Worm (Caenorhabditis elegans) whole organism, L4 larva: ENCODE data around the gene shl-1.
A peak's percentile ranks its signal among the peaks of the same experiment; 100 is the strongest.

Experiments
- F44E2.7 ChIP-seq: fragments of 200-800 bp; sonication (Bioruptor generic); IDR thresholded peaks from 2 replicates; pipeline ENCODE4 v2.1.2; 2022; ENCODE audit warnings: missing genetic modification characterization, missing compliant biosample characterization
- T20F7.1 ChIP-seq: fragments of 200-800 bp; sonication (Bioruptor generic); optimal IDR thresholded peaks from 2 replicates; lab custom pipeline; 2018; ENCODE audit warnings: mild to moderate bottlenecking, missing genetic modification characterization, missing compliant biosample characterization
- Y5F2A.4 ChIP-seq: fragments of 200-800 bp; sonication (Bioruptor generic); optimal IDR thresholded peaks from 2 replicates; lab custom pipeline; 2018; ENCODE audit warnings: mild to moderate bottlenecking, missing genetic modification characterization, missing compliant biosample characterization
- aly-2 ChIP-seq: sonication (generic microtip); optimal IDR thresholded peaks from 2 replicates; lab custom pipeline; 2018; ENCODE audit warnings: missing biosample characterization, missing genetic modification characterization
- ama-1 ChIP-seq: fragments of 150-350 bp; optimal IDR thresholded peaks from 2 replicates; lab custom pipeline; 2014; ENCODE audit warnings: inconsistent platforms, mixed read lengths
- ceh-20 ChIP-seq: fragments of 200-800 bp; sonication (Bioruptor generic); IDR thresholded peaks from 2 replicates; pipeline ENCODE4 v1.3.6; 2022; ENCODE audit warnings: missing genetic modification reagents, missing genetic modification characterization, missing compliant biosample characterization
- ceh-44 ChIP-seq: fragments of 200-800 bp; sonication (Bioruptor generic); IDR thresholded peaks from 2 replicates; pipeline ENCODE4 v1.3.6; 2022; ENCODE audit warnings: missing genetic modification reagents, missing genetic modification characterization, missing compliant biosample characterization
- hlh-11 ChIP-seq: fragments of 200-800 bp; sonication (Bioruptor generic); optimal IDR thresholded peaks from 2 replicates; lab custom pipeline; 2018; ENCODE audit warnings: mild to moderate bottlenecking, missing genetic modification characterization, missing compliant biosample characterization
- mdl-1 ChIP-seq, 2 experiments: fragments of 150-350 bp in 1 of 2; sonication (generic microtip) in 1 of 2; optimal IDR thresholded peaks; 2 replicates each; lab custom pipeline; 2014 to 2017; ENCODE audit warnings: missing biosample characterization in 2 of 2, missing genetic modification characterization in 2 of 2
- nhr-25 ChIP-seq: sonication (generic microtip); optimal IDR thresholded peaks from 2 replicates; lab custom pipeline; 2017; ENCODE audit warnings: missing genetic modification characterization, mild to moderate bottlenecking, missing compliant biosample characterization, antibody characterized with exemption, moderate library complexity, borderline replicate concordance; ENCODE audit not compliant: insufficient read depth
- nhr-28 ChIP-seq: fragments of 150-350 bp; optimal IDR thresholded peaks from 2 replicates; lab custom pipeline; 2014; ENCODE audit warnings: missing biosample characterization, missing genetic modification characterization
- nhr-48 ChIP-seq: sonication (generic microtip); optimal IDR thresholded peaks from 2 replicates; lab custom pipeline; 2016; ENCODE audit warnings: mild to moderate bottlenecking, missing genetic modification characterization, missing compliant biosample characterization
- php-3 ChIP-seq: fragments of 200-800 bp; sonication (Bioruptor generic); IDR thresholded peaks from 2 replicates; pipeline ENCODE4 v1.3.6; 2022; ENCODE audit warnings: missing genetic modification reagents, missing genetic modification characterization, missing compliant biosample characterization
- pqm-1 ChIP-seq: sonication (generic microtip); optimal IDR thresholded peaks from 2 replicates; lab custom pipeline; 2017; ENCODE audit warnings: missing biosample characterization, missing genetic modification characterization
- snpc-1.2 ChIP-seq: fragments of 200-800 bp; sonication (Bioruptor generic); IDR thresholded peaks from 2 replicates; pipeline ENCODE4 v1.3.6; 2022; ENCODE audit warnings: missing genetic modification reagents, missing genetic modification characterization, missing compliant biosample characterization
- spr-3 ChIP-seq: fragments of 200-800 bp; sonication (Bioruptor generic); optimal IDR thresholded peaks from 2 replicates; lab custom pipeline; 2018; ENCODE audit warnings: mild to moderate bottlenecking, missing genetic modification characterization, missing compliant biosample characterization
- ztf-7 ChIP-seq: fragments of 150-350 bp; optimal IDR thresholded peaks from 2 replicates; lab custom pipeline; 2014; ENCODE audit warnings: missing biosample characterization, missing genetic modification characterization

Gene shl-1

DNA sequence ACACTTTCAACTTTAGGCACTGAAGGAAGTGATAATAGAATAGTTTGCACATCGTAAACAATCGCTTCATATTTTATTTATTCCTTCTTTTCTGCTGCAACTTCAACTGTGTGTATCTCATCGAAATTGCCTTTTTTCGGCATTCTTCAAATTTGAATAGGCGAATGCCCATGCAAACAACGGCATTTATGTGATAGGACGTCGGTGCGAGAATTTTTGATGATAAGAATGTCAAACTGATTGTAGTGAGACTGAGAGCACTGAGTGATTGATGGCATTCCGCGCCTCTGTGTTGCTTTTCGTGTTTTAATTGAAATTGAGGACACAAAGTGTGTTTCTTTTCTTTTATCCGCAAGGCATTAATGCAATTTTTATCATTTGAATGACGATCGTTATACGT, 53.1 kb downstream of the shl-1 start (continued):
- peak; percentile 91 for TF ChIP-seq pqm-1 (tag; lab: Kevin White, UChicago)
- TF ChIP-seq hlh-11 (tag; lab: Kevin White, UChicago), result peak; percentile 63
- no peak for TF ChIP-seq nhr-48
- TF ChIP-seq aly-2 (tag; lab: Kevin White, UChicago), result no peak
- peak; percentile 69; the same call in 1 of the 2 replicates for TF ChIP-seq ceh-20 (GFP tag; lab: Robert Waterston, UW)
- TF ChIP-seq php-3, result peak; percentile 78
- no peak for TF ChIP-seq nhr-25 (tag; lab: Kevin White, UChicago)
- no peak for TF ChIP-seq mdl-1 (tag; optimal IDR thresholded peaks at IDR 0.05; lab: Kevin White, UChicago)
- no peak for TF ChIP-seq spr-3
- peak; percentile 70 for TF ChIP-seq nhr-28
- no peak for TF ChIP-seq F44E2.7 (GFP tag; lab: Robert Waterston, UW)
- TF ChIP-seq snpc-1.2 (GFP tag; lab: Robert Waterston, UW), result no peak
- peak; percentile 33 for TF ChIP-seq T20F7.1
- no peak for TF ChIP-seq ceh-44 (GFP tag; lab: Robert Waterston, UW)
- peak; percentile 15 for TF ChIP-seq ama-1
- TF ChIP-seq ztf-7 (tag; lab: Kevin White, UChicago), result no peak

DNA sequence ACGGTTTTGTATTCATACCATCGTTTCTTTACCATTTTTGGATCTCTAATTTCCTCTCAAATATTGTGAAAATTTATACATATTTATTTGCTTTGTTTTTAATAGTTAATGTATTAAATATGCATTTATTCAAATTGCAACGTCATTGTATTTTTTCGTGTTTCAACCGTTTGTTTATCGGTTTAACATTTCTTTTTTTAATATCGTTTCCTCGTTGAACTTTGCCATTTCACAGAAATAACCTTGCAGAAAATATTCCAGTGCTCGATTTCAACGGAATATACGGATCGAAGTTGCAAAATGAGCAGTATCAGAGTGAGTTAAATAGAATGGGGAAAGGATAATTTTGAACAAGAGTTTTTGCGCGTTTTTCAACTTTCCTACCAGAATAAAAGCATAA, 54.5 kb downstream of the shl-1 start, which contains the start of gene seu-1:
seu-1 (plus strand) TSS at position 301 of the 400 bp plus-strand sequence.
- TF ChIP-seq snpc-1.2 (GFP tag; lab: Robert Waterston, UW) (0 out of 2 replicates have a peak, but pooled peaks have one; percentile 7), Y5F2A.4 (GFP tag; lab: Kevin White, UChicago) (no peak)
